Fruit fly (Drosophila melanogaster) whole organism, embryonic: Measurements from ENCODE around the gene CG32631.

Experiments
- ATbp ChIP-seq: fragments of 200-800 bp; sonication (Bioruptor generic); optimal IDR thresholded peaks from 2 replicates; lab custom pipeline; 2017; ENCODE audit warnings: missing biosample characterization, mild to moderate bottlenecking, missing genetic modification characterization, missing genetic modification reagents
- Atf6 ChIP-seq: fragments of 200-800 bp; sonication (Bioruptor generic); IDR thresholded peaks from 2 replicates; pipeline ENCODE4 v1.3.6; 2022; ENCODE audit warnings: missing biosample characterization, missing genetic modification characterization
- BtbVII ChIP-seq: fragments of 200-800 bp; sonication (Bioruptor generic); optimal IDR thresholded peaks from 3 replicates; lab custom pipeline; 2017; ENCODE audit warnings: missing biosample characterization, mild to moderate bottlenecking, missing genetic modification characterization
- CG10321 ChIP-seq: fragments of 200-800 bp; sonication (Bioruptor generic); IDR thresholded peaks from 2 replicates; pipeline ENCODE4 v1.3.6; 2022; ENCODE audit warnings: missing biosample characterization, missing genetic modification characterization
- CG10543 ChIP-seq: fragments of 200-800 bp; sonication (Bioruptor generic); optimal IDR thresholded peaks from 3 replicates; lab custom pipeline; 2017; ENCODE audit warnings: missing biosample characterization, mild to moderate bottlenecking, missing genetic modification characterization, moderate library complexity
- CG10565 ChIP-seq: fragments of 200-800 bp; sonication (Bioruptor generic); optimal IDR thresholded peaks from 3 replicates; lab custom pipeline; 2016; ENCODE audit warnings: missing biosample characterization, mild to moderate bottlenecking, missing genetic modification characterization
- CG11695 ChIP-seq: fragments of 200-800 bp; sonication (Bioruptor generic); IDR thresholded peaks from 3 replicates; pipeline ENCODE4 v1.3.6; 2022; ENCODE audit warnings: missing biosample characterization, missing genetic modification characterization
- CG11696 ChIP-seq: fragments of 200-800 bp; sonication (Bioruptor generic); IDR thresholded peaks from 2 replicates; pipeline ENCODE4 v1.3.6; 2022; ENCODE audit warnings: missing biosample characterization, missing genetic modification characterization
- CG11723 ChIP-seq: fragments of 200-800 bp; sonication (Bioruptor generic); optimal IDR thresholded peaks from 2 replicates; lab custom pipeline; 2017; ENCODE audit warnings: missing biosample characterization, mild to moderate bottlenecking, missing genetic modification characterization
- CG13894 ChIP-seq: fragments of 200-800 bp; sonication (Bioruptor generic); optimal IDR thresholded peaks from 3 replicates; lab custom pipeline; 2018; ENCODE audit warnings: missing biosample characterization, mild to moderate bottlenecking, missing genetic modification characterization, moderate library complexity
- CG14050 ChIP-seq: fragments of 200-800 bp; sonication (Bioruptor generic); IDR thresholded peaks from 3 replicates; pipeline ENCODE4 v1.3.6; 2022; ENCODE audit warnings: missing biosample characterization, missing genetic modification characterization
- CG1603 ChIP-seq: fragments of 200-800 bp; sonication (Bioruptor generic); optimal IDR thresholded peaks from 2 replicates; lab custom pipeline; 2019; ENCODE audit warnings: missing biosample characterization, mild to moderate bottlenecking, missing genetic modification characterization, moderate library complexity
- CG17361 ChIP-seq: fragments of 200-800 bp; sonication (Bioruptor generic); IDR thresholded peaks from 3 replicates; pipeline ENCODE4 v1.3.6; 2022; ENCODE audit warnings: missing biosample characterization, missing genetic modification characterization
- CG34376 ChIP-seq: fragments of 200-800 bp; sonication (Bioruptor generic); optimal IDR thresholded peaks from 2 replicates; lab custom pipeline; 2018; ENCODE audit warnings: missing biosample characterization, mild to moderate bottlenecking, missing genetic modification characterization
- CG6272 ChIP-seq: fragments of 200-800 bp; sonication (Bioruptor generic); IDR thresholded peaks from 2 replicates; pipeline ENCODE4 v1.3.6; 2022; ENCODE audit warnings: missing biosample characterization, missing genetic modification characterization
- CG6689 ChIP-seq: fragments of 200-800 bp; sonication (Bioruptor generic); IDR thresholded peaks from 2 replicates; pipeline ENCODE4 v1.3.6; 2022; ENCODE audit warnings: missing biosample characterization, missing genetic modification characterization
- CG7357 ChIP-seq: fragments of 200-800 bp; sonication (Bioruptor generic); IDR thresholded peaks from 3 replicates; pipeline ENCODE4 v1.3.6; 2022; ENCODE audit warnings: missing biosample characterization, missing genetic modification characterization
- CG9215 ChIP-seq: fragments of 200-800 bp; sonication (Bioruptor generic); IDR thresholded peaks from 2 replicates; pipeline ENCODE4 v1.3.6; 2022; ENCODE audit warnings: missing biosample characterization, missing genetic modification characterization
- CG9609 ChIP-seq: fragments of 200-800 bp; sonication (Bioruptor generic); optimal IDR thresholded peaks from 3 replicates; lab custom pipeline; 2016; ENCODE audit warnings: missing biosample characterization, missing genetic modification characterization
- CG9797 ChIP-seq: fragments of 200-800 bp; sonication (Bioruptor generic); optimal IDR thresholded peaks from 3 replicates; lab custom pipeline; 2018; ENCODE audit warnings: missing biosample characterization, mild to moderate bottlenecking, missing genetic modification characterization
- CkIIα-i1 ChIP-seq: fragments of 200-800 bp; sonication (Bioruptor generic); IDR thresholded peaks from 2 replicates; pipeline ENCODE4 v1.3.6; 2022; ENCODE audit warnings: missing biosample characterization, missing genetic modification characterization
- D19B ChIP-seq: fragments of 200-800 bp; sonication (Bioruptor generic); optimal IDR thresholded peaks from 2 replicates; lab custom pipeline; 2017; ENCODE audit warnings: missing biosample characterization, mild to moderate bottlenecking, missing genetic modification characterization
- Eip74EF ChIP-seq, 2 experiments: fragments of 200-800 bp in 1 of 2; fragments of >200 bp in 1 of 2; sonication (Bioruptor generic) in 1 of 2; optimal IDR thresholded peaks; 2 replicates each; lab custom pipeline; 2017 to 2019; ENCODE audit warnings: missing biosample characterization in 2 of 2, missing genetic modification characterization in 2 of 2, mild to moderate bottlenecking in 1 of 2, moderate library complexity in 1 of 2
- HmgD ChIP-seq: fragments of 200-800 bp; sonication (Bioruptor generic); optimal IDR thresholded peaks from 3 replicates; lab custom pipeline; 2016; ENCODE audit warnings: missing biosample characterization, missing genetic modification characterization
- HmgZ ChIP-seq: fragments of 200-800 bp; sonication (Bioruptor generic); optimal IDR thresholded peaks from 2 replicates; lab custom pipeline; 2018; ENCODE audit warnings: missing biosample characterization, mild to moderate bottlenecking, missing genetic modification characterization
- Kr ChIP-seq: fragments of 200-800 bp; sonication (Bioruptor generic); optimal IDR thresholded peaks from 2 replicates; lab custom pipeline; 2017; ENCODE audit warnings: missing biosample characterization, mild to moderate bottlenecking, missing genetic modification characterization
- Mes4 ChIP-seq: fragments of 200-800 bp; sonication (Bioruptor generic); optimal IDR thresholded peaks from 2 replicates; lab custom pipeline; 2016; ENCODE audit warnings: missing biosample characterization, missing genetic modification characterization
- Oli ChIP-seq: fragments of 200-800 bp; sonication (Bioruptor generic); optimal IDR thresholded peaks from 2 replicates; lab custom pipeline; 2018; ENCODE audit warnings: missing biosample characterization, mild to moderate bottlenecking, missing genetic modification characterization, moderate library complexity
- Optix ChIP-seq: fragments of 200-800 bp; sonication (Bioruptor generic); IDR thresholded peaks from 3 replicates; pipeline ENCODE4 v1.3.6; 2022; ENCODE audit warnings: missing biosample characterization, missing genetic modification characterization
- Scr ChIP-seq: fragments of 200-800 bp; sonication (Bioruptor generic); IDR thresholded peaks from 2 replicates; pipeline ENCODE4 v1.3.6; 2022; ENCODE audit warnings: missing biosample characterization, missing genetic modification characterization; ENCODE audit not compliant: partially characterized antibody
- YL-1 ChIP-seq: fragments of 200-800 bp; sonication (Bioruptor generic); optimal IDR thresholded peaks from 3 replicates; lab custom pipeline; 2017; ENCODE audit warnings: missing biosample characterization, mild to moderate bottlenecking, missing genetic modification characterization
- aop ChIP-seq: fragments of 200-800 bp; sonication (Bioruptor generic); IDR thresholded peaks from 2 replicates; pipeline ENCODE4 v1.3.6; 2022; ENCODE audit warnings: missing biosample characterization, missing genetic modification characterization
- ap ChIP-seq: fragments of 200-800 bp; sonication (Bioruptor generic); IDR thresholded peaks from 2 replicates; pipeline ENCODE4 v1.3.6; 2022; ENCODE audit warnings: missing biosample characterization, missing genetic modification characterization
- ase ChIP-seq: fragments of 200-800 bp; sonication (Bioruptor generic); IDR thresholded peaks from 3 replicates; pipeline ENCODE4 v1.3.6; 2022; ENCODE audit warnings: missing biosample characterization, missing genetic modification characterization
- cad ChIP-seq: fragments of >200 bp; optimal IDR thresholded peaks from 2 replicates; lab custom pipeline; 2017; ENCODE audit warnings: missing biosample characterization, missing genetic modification characterization
- cas ChIP-seq: fragments of 200-800 bp; sonication (Bioruptor generic); IDR thresholded peaks from 2 replicates; pipeline ENCODE4 v1.3.6; 2022; ENCODE audit warnings: missing biosample characterization, missing genetic modification characterization
- chif ChIP-seq, 2 experiments: fragments of 200-800 bp; sonication (Bioruptor generic); optimal IDR thresholded peaks; 3 replicates each; lab custom pipeline; 2016; ENCODE audit warnings: missing biosample characterization in 2 of 2, missing genetic modification characterization in 2 of 2
- chm ChIP-seq: fragments of 200-800 bp; sonication (Bioruptor generic); IDR thresholded peaks from 2 replicates; pipeline ENCODE4 v1.3.6; 2022; ENCODE audit warnings: missing biosample characterization, missing genetic modification characterization
- corto ChIP-seq: fragments of 200-800 bp; sonication (Bioruptor generic); optimal IDR thresholded peaks from 2 replicates; lab custom pipeline; 2016; ENCODE audit warnings: missing biosample characterization, mild to moderate bottlenecking, missing genetic modification characterization, moderate library complexity
- dpn ChIP-seq, 2 experiments: fragments of 200-800 bp; sonication (Bioruptor generic); optimal IDR thresholded peaks; 3 replicates each; lab custom pipeline; 2016; ENCODE audit warnings: missing biosample characterization in 2 of 2, missing genetic modification characterization in 2 of 2
- ewg ChIP-seq: fragments of 200-800 bp; sonication (Bioruptor generic); optimal IDR thresholded peaks from 3 replicates; lab custom pipeline; 2017; ENCODE audit warnings: mild to moderate bottlenecking, missing biosample characterization, missing genetic modification reagents, missing genetic modification characterization
- fru ChIP-seq: fragments of >200 bp; optimal IDR thresholded peaks from 2 replicates; lab custom pipeline; 2017
- gcm ChIP-seq: fragments of 200-800 bp; sonication (Bioruptor generic); optimal IDR thresholded peaks from 2 replicates; lab custom pipeline; 2019; ENCODE audit warnings: missing biosample characterization, mild to moderate bottlenecking, missing genetic modification characterization, moderate library complexity
- kay ChIP-seq: fragments of 200-800 bp; sonication (Bioruptor generic); optimal IDR thresholded peaks from 2 replicates; lab custom pipeline; 2016; ENCODE audit warnings: missing biosample characterization, missing genetic modification characterization
- lab ChIP-seq: fragments of 200-800 bp; sonication (Bioruptor generic); optimal IDR thresholded peaks from 3 replicates; lab custom pipeline; 2017; ENCODE audit warnings: missing biosample characterization, missing genetic modification characterization, mild to moderate bottlenecking, moderate library complexity, missing genetic modification reagents
- lilli ChIP-seq: fragments of 200-800 bp; sonication (Bioruptor generic); optimal IDR thresholded peaks from 3 replicates; lab custom pipeline; 2016; ENCODE audit warnings: missing biosample characterization, missing genetic modification characterization
- lola ChIP-seq, 3 experiments: fragments of >200 bp in 2 of 3; fragments of 200-800 bp in 1 of 3; sonication (Bioruptor generic) in 1 of 3; optimal IDR thresholded peaks; 2 replicates each; lab custom pipeline; 2017 to 2019; ENCODE audit warnings: missing biosample characterization in 3 of 3, missing genetic modification characterization in 3 of 3, mild to moderate bottlenecking in 1 of 3, moderate library complexity in 1 of 3
- sqz ChIP-seq: fragments of 200-800 bp; sonication (Bioruptor generic); optimal IDR thresholded peaks from 3 replicates; lab custom pipeline; 2018; ENCODE audit warnings: missing biosample characterization, mild to moderate bottlenecking, missing genetic modification characterization
- stwl ChIP-seq: fragments of 200-800 bp; sonication (Bioruptor generic); optimal IDR thresholded peaks from 3 replicates; lab custom pipeline; 2018; ENCODE audit warnings: missing biosample characterization, mild to moderate bottlenecking, missing genetic modification characterization, moderate library complexity
- tup ChIP-seq: fragments of 200-800 bp; sonication (Bioruptor generic); optimal IDR thresholded peaks from 2 replicates; lab custom pipeline; 2016; ENCODE audit warnings: missing biosample characterization, mild to moderate bottlenecking, missing genetic modification characterization, moderate library complexity
- unc-4 ChIP-seq: fragments of 200-800 bp; sonication (Bioruptor generic); IDR thresholded peaks from 2 replicates; pipeline ENCODE4 v1.3.6; 2022; ENCODE audit warnings: missing biosample characterization, missing genetic modification characterization; ENCODE audit not compliant: partially characterized antibody
- usp ChIP-seq: fragments of >200 bp; optimal IDR thresholded peaks from 2 replicates; lab custom pipeline; 2017; ENCODE audit warnings: missing biosample characterization, missing genetic modification characterization

Gene CG32631

dm6 chrX:13568127-13568526, 11.9 kb downstream of the CG32631 start (continued):
- TF ChIP-seq chif (GFP tag; optimal IDR thresholded peaks at IDR 0.05; lab: Kevin White, UChicago) (no peak), CG6689 (GFP tag; lab: Robert Waterston, UW) (peak; percentile 34; the same call in 1 of the 2 replicates), ATbp (no peak), aop (no peak), lola (GFP tag; optimal IDR thresholded peaks at IDR 0.05; lab: Kevin White, UChicago) (no peak), Kr (GFP tag; lab: Kevin White, UChicago) (no peak), BtbVII (no peak), CG7357 (no peak), CG13894 (no peak), Atf6 (GFP tag; lab: Robert Waterston, UW) (peak; percentile 35; the same call in 1 of the 2 replicates), gcm (GFP tag; lab: Kevin White, UChicago) (no peak), D19B (GFP tag; lab: Kevin White, UChicago) (no peak), kay (no peak), ap (GFP tag; lab: Robert Waterston, UW) (0 out of 2 replicates have a peak, but pooled peaks have one; percentile 19), usp (GFP tag; lab: Kevin White, UChicago) (no peak), CG9797 (GFP tag; lab: Kevin White, UChicago) (no peak), corto (GFP tag; lab: Kevin White, UChicago) (no peak), CG9215 (GFP tag; lab: Robert Waterston, UW) (no peak), cas (GFP tag; lab: Robert Waterston, UW) (no peak), Scr (GFP tag; lab: Robert Waterston, UW) (no peak), CG11696 (GFP tag; lab: Robert Waterston, UW) (no peak), CG11723 (no peak), lilli (GFP tag; lab: Kevin White, UChicago) (no peak), stwl (tag; lab: Kevin White, UChicago) (no peak), lab (GFP tag; lab: Kevin White, UChicago) (peak; percentile 37), cad (no peak), CG11695 (GFP tag; lab: Robert Waterston, UW) (peak; percentile 30; the same call in 1 of the 3 replicates), CG1603 (tag; lab: Kevin White, UChicago) (no peak), CG14050 (GFP tag; lab: Robert Waterston, UW) (peak; percentile 17; the same call in 1 of the 3 replicates), Optix (no peak), CG10543 (GFP tag; lab: Kevin White, UChicago) (no peak), unc-4 (no peak), Oli (tag; lab: Kevin White, UChicago) (no peak), ase (GFP tag; lab: Robert Waterston, UW) (no peak), dpn (GFP tag; optimal IDR thresholded peaks at IDR 0.05; lab: Kevin White, UChicago) (peak in 1 of 2 experiments; percentile 3), Eip74EF (GFP tag; optimal IDR thresholded peaks at IDR 0.05; lab: Kevin White, UChicago) (no peak), HmgZ (no peak), CG17361 (GFP tag; lab: Robert Waterston, UW) (no peak), CG10321 (no peak), Mes4 (no peak), HmgD (no peak), fru (lab: Kevin White, UChicago) (no peak), CkIIα-i1 (GFP tag; lab: Robert Waterston, UW) (no peak), CG34376 (GFP tag; lab: Kevin White, UChicago) (no peak), CG6272 (GFP tag; lab: Robert Waterston, UW) (no peak), sqz (GFP tag; lab: Kevin White, UChicago) (no peak), YL-1 (no peak), chm (GFP tag; lab: Robert Waterston, UW) (no peak), ewg (GFP tag; lab: Kevin White, UChicago) (no peak), tup (no peak), CG10565 (GFP tag; lab: Kevin White, UChicago) (no peak), CG9609 (GFP tag; lab: Kevin White, UChicago) (no peak)
